Worm (Caenorhabditis elegans) whole organism, mixed stage, embryonic: ENCODE measurements around the gene nrsn-1.

ENCODE experiments used
- blmp-1 ChIP-seq: fragments of 150-350 bp; optimal IDR thresholded peaks from 2 replicates; lab custom pipeline; 2014; ENCODE audit warnings: missing biosample characterization, missing genetic modification characterization
- drap-1 ChIP-seq: fragments of 200-800 bp; sonication (Bioruptor generic); optimal IDR thresholded peaks from 3 replicates; lab custom pipeline; 2018; ENCODE audit warnings: mild to moderate bottlenecking, missing genetic modification characterization, missing compliant biosample characterization
- elt-3 ChIP-seq: fragments of 150-350 bp; optimal IDR thresholded peaks from 2 replicates; lab custom pipeline; 2014; ENCODE audit warnings: missing biosample characterization, missing genetic modification characterization
- hlh-1 ChIP-seq: fragments of 150-350 bp; optimal IDR thresholded peaks from 2 replicates; lab custom pipeline; 2014; ENCODE audit warnings: missing biosample characterization, missing genetic modification reagents, missing genetic modification characterization
- lin-13 ChIP-seq: fragments of 150-350 bp; optimal IDR thresholded peaks from 2 replicates; lab custom pipeline; 2014; ENCODE audit warnings: missing biosample characterization, missing genetic modification characterization
- nhr-12 ChIP-seq: fragments of 150-350 bp; optimal IDR thresholded peaks from 2 replicates; lab custom pipeline; 2014; ENCODE audit warnings: missing biosample characterization, missing genetic modification characterization
- pha-4 ChIP-seq: fragments of 150-350 bp; optimal IDR thresholded peaks from 2 replicates; lab custom pipeline; 2018; ENCODE audit warnings: missing biosample characterization, missing genetic modification reagents, missing genetic modification characterization
- snpc-4 ChIP-seq: fragments of 150-350 bp; optimal IDR thresholded peaks from 2 replicates; lab custom pipeline; 2014; ENCODE audit warnings: missing biosample characterization, missing genetic modification characterization
- unc-62 ChIP-seq: fragments of 150-350 bp; optimal IDR thresholded peaks from 2 replicates; lab custom pipeline; 2014; ENCODE audit warnings: missing biosample characterization, missing genetic modification reagents, missing genetic modification characterization

DNA sequence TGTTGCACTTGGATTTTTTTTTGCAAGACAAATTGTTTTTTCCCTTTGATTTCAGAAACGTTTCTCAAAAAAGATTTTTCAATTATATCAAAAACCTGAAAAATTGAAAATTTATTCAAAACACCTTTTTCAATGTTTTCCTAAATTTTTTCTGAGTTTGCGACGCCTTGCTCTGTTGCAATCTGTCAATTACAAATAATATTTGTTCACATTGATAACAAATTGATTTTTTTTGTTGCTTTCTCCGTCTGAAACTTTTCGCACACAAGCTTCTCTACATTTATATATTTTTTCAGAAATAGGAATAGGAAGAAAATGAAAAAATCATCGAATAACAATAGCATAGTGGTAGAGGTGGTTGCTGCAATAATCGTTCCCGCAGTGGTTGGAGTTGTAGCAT, 47.3 kb downstream of the nrsn-1 start, which contains the start of gene Y39H10B.2:
- no peak for TF ChIP-seq nhr-12 (tag; lab: Kevin White, UChicago)
- TF ChIP-seq lin-13 (tag; lab: Kevin White, UChicago): no peak
- no peak for TF ChIP-seq snpc-4 (tag; lab: Kevin White, UChicago)
- no peak for TF ChIP-seq hlh-1 (tag; lab: Kevin White, UChicago)
- TF ChIP-seq drap-1: no peak
- no peak for TF ChIP-seq blmp-1 (tag; lab: Kevin White, UChicago)
- no peak for TF ChIP-seq pha-4 (tag; lab: Kevin White, UChicago)
- no peak for TF ChIP-seq elt-3 (tag; lab: Kevin White, UChicago)
- no peak for TF ChIP-seq unc-62 (GFP tag; lab: Kevin White, UChicago)
